Fruit fly (Drosophila melanogaster): ENCODE measurements around the gene Miro.

Gene Miro

DNA sequence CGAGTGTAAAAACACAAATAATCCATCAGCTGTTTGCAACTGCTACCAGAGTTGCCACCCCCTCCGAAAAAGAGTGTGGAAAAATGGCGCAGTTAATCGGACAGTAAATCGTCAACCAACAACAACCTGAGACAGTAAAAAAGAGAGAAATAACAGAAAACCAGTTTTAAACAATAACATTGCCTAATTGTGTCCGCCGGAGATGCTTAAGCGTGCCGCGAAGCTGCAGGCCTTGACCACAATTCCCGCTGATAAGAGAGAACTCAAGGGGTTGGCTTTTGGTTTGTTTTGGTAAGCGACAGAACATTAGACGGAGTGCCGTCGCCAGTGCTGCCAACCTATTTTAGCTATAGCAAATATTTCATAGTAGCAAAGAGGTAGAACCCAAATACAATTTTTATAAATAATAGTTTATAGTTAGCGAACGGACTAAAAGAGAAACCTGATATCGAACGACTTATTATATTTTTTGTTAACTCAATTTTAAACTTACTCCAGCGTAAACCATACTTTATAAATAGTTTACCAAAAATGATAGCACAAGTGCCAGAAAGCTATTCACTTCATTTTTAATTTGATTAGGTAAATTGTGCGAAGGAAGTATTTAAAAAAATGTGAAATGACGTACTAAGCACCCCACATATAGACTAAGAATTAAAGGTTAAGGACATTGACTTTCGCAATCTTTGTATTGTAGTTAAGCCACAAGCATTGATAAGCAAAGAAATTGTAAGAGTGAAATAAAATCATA, 12.2 kb upstream of the Miro start, which contains the start of the genes Atg6 and Pisd (continued):
- TF ChIP-seq Atf6 (GFP tag; IDR thresholded peaks at IDR 0.05) (peak; percentile 53), CG2120 (GFP tag; optimal IDR thresholded peaks at IDR 0.05) (peak; percentile 38), zfh2 (GFP tag; optimal IDR thresholded peaks at IDR 0.05) (peak; percentile 48), crol (GFP tag; IDR thresholded peaks at IDR 0.05) (no peak), CkIIα-i1 (GFP tag; IDR thresholded peaks at IDR 0.05) (no peak), CG15514 (GFP tag; optimal IDR thresholded peaks at IDR 0.05) (peak; percentile 56), onecut (GFP tag; IDR thresholded peaks at IDR 0.05) (no peak), Doc3 (GFP tag; IDR thresholded peaks at IDR 0.05; ENCODE audit: partially characterized antibody) (no peak), Hmr (GFP tag; optimal IDR thresholded peaks at IDR 0.05) (peak; percentile 21), psq (GFP tag; optimal IDR thresholded peaks at IDR 0.05) (no peak), CG17186 (GFP tag; optimal IDR thresholded peaks at IDR 0.05) (peak; percentile 57), CG1603 (tag; optimal IDR thresholded peaks at IDR 0.05) (peak; percentile 67), CG32767 (GFP tag; IDR thresholded peaks at IDR 0.05) (no peak), Gsc (GFP tag; IDR thresholded peaks at IDR 0.05) (no peak), kay (GFP tag; optimal IDR thresholded peaks at IDR 0.05) (no peak), nerfin-2 (GFP tag; IDR thresholded peaks at IDR 0.05; ENCODE audit: partially characterized antibody) (no peak), CG5953 (GFP tag; IDR thresholded peaks at IDR 0.05) (peak; percentile 26; the same call in 1 of the 2 replicates), Bteb2 (GFP tag; optimal IDR thresholded peaks at IDR 0.05) (no peak), CG13287 (GFP tag; IDR thresholded peaks at IDR 0.05; ENCODE audit: partially characterized antibody) (peak; percentile 52; the same call in 1 of the 2 replicates), Abd-B (GFP tag; optimal IDR thresholded peaks at IDR 0.05) (peak; percentile 36), ash1 (GFP tag; optimal IDR thresholded peaks at IDR 0.05) (no peak), tio (GFP tag; optimal IDR thresholded peaks at IDR 0.05) (no peak), ftz-f1 (GFP tag; optimal IDR thresholded peaks at IDR 0.05) (peak; percentile 92), dpn (GFP tag; optimal IDR thresholded peaks at IDR 0.05) (no peak), Spps (tag; optimal IDR thresholded peaks at IDR 0.05) (no peak), hth (optimal IDR thresholded peaks at IDR 0.05) (no peak), fd3F (GFP tag; optimal IDR thresholded peaks at IDR 0.05) (no peak), Bgb (GFP tag; IDR thresholded peaks at IDR 0.05; ENCODE audit: partially characterized antibody) (no peak; the same call in 1 of the 2 replicates), Sox102F (GFP tag; optimal IDR thresholded peaks at IDR 0.05) (no peak), Med (GFP tag) (peak; percentile 89), ind (GFP tag; optimal IDR thresholded peaks at IDR 0.05) (peak; percentile 26), CG33213 (GFP tag; optimal IDR thresholded peaks at IDR 0.05) (no peak), CG12942 (GFP tag; optimal IDR thresholded peaks at IDR 0.05) (no peak), CG13296 (GFP tag; optimal IDR thresholded peaks at IDR 0.05) (peak; percentile 37), NC2α (GFP tag; optimal IDR thresholded peaks at IDR 0.05) (no peak), fd102C (GFP tag; optimal IDR thresholded peaks at IDR 0.05) (no peak), pum (GFP tag; optimal IDR thresholded peaks at IDR 0.05) (no peak), CG43689 (GFP tag; IDR thresholded peaks at IDR 0.05) (no peak), Chrac-16 (GFP tag; optimal IDR thresholded peaks at IDR 0.05) (peak; percentile 21), Mrtf (GFP tag; IDR thresholded peaks at IDR 0.05) (no peak), Dip3 (GFP tag; optimal IDR thresholded peaks at IDR 0.05) (no peak), usp (GFP tag; optimal IDR thresholded peaks at IDR 0.05) (no peak), dmrt99B (tag; optimal IDR thresholded peaks at IDR 0.05) (no peak), CG5245 (GFP tag; optimal IDR thresholded peaks at IDR 0.05) (peak; percentile 8), yki (optimal IDR thresholded peaks at IDR 0.05) (no peak), jumu (GFP tag; optimal IDR thresholded peaks at IDR 0.05) (no peak), CG16863 (GFP tag; optimal IDR thresholded peaks at IDR 0.05) (no peak), nmo (GFP tag; optimal IDR thresholded peaks at IDR 0.05) (peak; percentile 12), esg (GFP tag; conservative IDR thresholded peaks at IDR 0.05) (0 out of 2 replicates have a peak, but pooled peaks have one; percentile 6), row (GFP tag; IDR thresholded peaks at IDR 0.05) (peak; percentile 68), gfzf (GFP tag; optimal IDR thresholded peaks at IDR 0.05) (peak; percentile 28)

All from whole organism, embryonic.